Worm (Caenorhabditis elegans) whole organism, mixed stage, embryonic: ENCODE data around the gene mrps-34.
A peak's percentile ranks its signal among the peaks of the same experiment; 100 is the strongest.

ENCODE experiments used
- M03D4.4 ChIP-seq: sonication (generic microtip); optimal IDR thresholded peaks from 2 replicates; lab custom pipeline; 2017; ENCODE audit warnings: mild to moderate bottlenecking, missing genetic modification characterization, missing compliant biosample characterization
- bed-3 ChIP-seq: fragments of 200-800 bp; sonication (Bioruptor generic); optimal IDR thresholded peaks from 3 replicates; lab custom pipeline; 2018; ENCODE audit warnings: mild to moderate bottlenecking, missing genetic modification characterization, moderate library complexity, missing compliant biosample characterization
- blmp-1 ChIP-seq: fragments of 150-350 bp; optimal IDR thresholded peaks from 2 replicates; lab custom pipeline; 2014; ENCODE audit warnings: missing biosample characterization, missing genetic modification characterization
- ceh-39 ChIP-seq: fragments of 150-350 bp; optimal IDR thresholded peaks from 2 replicates; lab custom pipeline; 2014; ENCODE audit warnings: missing biosample characterization, missing genetic modification characterization
- ceh-43 ChIP-seq: fragments of 200-800 bp; sonication (Bioruptor generic); optimal IDR thresholded peaks from 2 replicates; lab custom pipeline; 2018; ENCODE audit warnings: mild to moderate bottlenecking, missing genetic modification characterization, moderate library complexity, missing compliant biosample characterization
- ceh-83 ChIP-seq: fragments of 200-800 bp; sonication (Bioruptor generic); optimal IDR thresholded peaks from 2 replicates; lab custom pipeline; 2018; ENCODE audit warnings: mild to moderate bottlenecking, missing genetic modification characterization, missing compliant biosample characterization
- ces-1 ChIP-seq: fragments of 150-350 bp; optimal IDR thresholded peaks from 2 replicates; lab custom pipeline; 2014; ENCODE audit warnings: missing biosample characterization, missing genetic modification reagents, missing genetic modification characterization
- cnd-1 ChIP-seq: fragments of 200-800 bp; sonication (Bioruptor generic); optimal IDR thresholded peaks from 2 replicates; lab custom pipeline; 2018; ENCODE audit warnings: mild to moderate bottlenecking, missing genetic modification characterization, missing compliant biosample characterization
- drap-1 ChIP-seq: fragments of 200-800 bp; sonication (Bioruptor generic); optimal IDR thresholded peaks from 3 replicates; lab custom pipeline; 2018; ENCODE audit warnings: mild to moderate bottlenecking, missing genetic modification characterization, missing compliant biosample characterization
- flh-1 ChIP-seq: fragments of 200-800 bp; sonication (Bioruptor generic); optimal IDR thresholded peaks from 2 replicates; lab custom pipeline; 2018; ENCODE audit warnings: mild to moderate bottlenecking, missing genetic modification characterization, moderate library complexity, missing compliant biosample characterization
- ham-2 ChIP-seq: fragments of 200-800 bp; sonication (Bioruptor generic); optimal IDR thresholded peaks from 2 replicates; lab custom pipeline; 2018; ENCODE audit warnings: mild to moderate bottlenecking, missing genetic modification characterization, missing compliant biosample characterization
- hlh-1 ChIP-seq: fragments of 150-350 bp; optimal IDR thresholded peaks from 2 replicates; lab custom pipeline; 2014; ENCODE audit warnings: missing biosample characterization, missing genetic modification reagents, missing genetic modification characterization
- lin-32 ChIP-seq: fragments of 200-800 bp; sonication (Bioruptor generic); optimal IDR thresholded peaks from 2 replicates; lab custom pipeline; 2018; ENCODE audit warnings: mild to moderate bottlenecking, missing genetic modification characterization, missing compliant biosample characterization
- lsy-2 ChIP-seq: fragments of 150-350 bp; optimal IDR thresholded peaks from 2 replicates; lab custom pipeline; 2014; ENCODE audit warnings: missing biosample characterization, missing genetic modification characterization
- mep-1 ChIP-seq: fragments of 150-350 bp; optimal IDR thresholded peaks from 2 replicates; lab custom pipeline; 2017; ENCODE audit warnings: missing biosample characterization, missing genetic modification reagents, missing genetic modification characterization, inconsistent platforms
- mls-2 ChIP-seq: sonication (generic microtip); optimal IDR thresholded peaks from 2 replicates; lab custom pipeline; 2016; ENCODE audit warnings: mild to moderate bottlenecking, missing genetic modification characterization, moderate library complexity, missing compliant biosample characterization
- nhr-12 ChIP-seq: fragments of 150-350 bp; optimal IDR thresholded peaks from 2 replicates; lab custom pipeline; 2014; ENCODE audit warnings: missing biosample characterization, missing genetic modification characterization
- nhr-2 ChIP-seq: fragments of 150-350 bp; optimal IDR thresholded peaks from 2 replicates; lab custom pipeline; 2014; ENCODE audit warnings: missing biosample characterization, missing genetic modification characterization
- nhr-237 ChIP-seq: fragments of 150-350 bp; optimal IDR thresholded peaks from 2 replicates; lab custom pipeline; 2014; ENCODE audit warnings: missing biosample characterization, missing genetic modification characterization
- nhr-28 ChIP-seq: fragments of 150-350 bp; optimal IDR thresholded peaks from 2 replicates; lab custom pipeline; 2014; ENCODE audit warnings: missing biosample characterization, missing genetic modification characterization
- nhr-76 ChIP-seq: sonication (generic microtip); optimal IDR thresholded peaks from 2 replicates; lab custom pipeline; 2017; ENCODE audit warnings: missing biosample characterization, missing genetic modification characterization
- pha-4 ChIP-seq: fragments of 150-350 bp; optimal IDR thresholded peaks from 2 replicates; lab custom pipeline; 2018; ENCODE audit warnings: missing biosample characterization, missing genetic modification reagents, missing genetic modification characterization
- sem-2 ChIP-seq: fragments of 200-800 bp; sonication (Bioruptor generic); optimal IDR thresholded peaks from 2 replicates; lab custom pipeline; 2018; ENCODE audit warnings: mild to moderate bottlenecking, missing genetic modification characterization, missing compliant biosample characterization
- sptf-1 ChIP-seq: sonication (generic microtip); optimal IDR thresholded peaks from 2 replicates; lab custom pipeline; 2017; ENCODE audit warnings: mild to moderate bottlenecking, missing genetic modification characterization, moderate library complexity, missing compliant biosample characterization
- tbx-8 ChIP-seq: fragments of 200-800 bp; sonication (Bioruptor generic); optimal IDR thresholded peaks from 2 replicates; lab custom pipeline; 2018; ENCODE audit warnings: mild to moderate bottlenecking, missing genetic modification characterization, moderate library complexity, missing compliant biosample characterization
- unc-120 ChIP-seq: sonication (generic microtip); optimal IDR thresholded peaks from 2 replicates; lab custom pipeline; 2017; ENCODE audit warnings: missing genetic modification characterization, missing compliant biosample characterization; ENCODE audit not compliant: poor library complexity, severe bottlenecking
- unc-39 ChIP-seq: fragments of 150-350 bp; optimal IDR thresholded peaks from 2 replicates; lab custom pipeline; 2014; ENCODE audit warnings: missing biosample characterization, missing genetic modification characterization
- unc-62 ChIP-seq: fragments of 150-350 bp; optimal IDR thresholded peaks from 2 replicates; lab custom pipeline; 2014; ENCODE audit warnings: missing biosample characterization, missing genetic modification reagents, missing genetic modification characterization
- zip-8 ChIP-seq: fragments of 150-350 bp; optimal IDR thresholded peaks from 2 replicates; lab custom pipeline; 2014; ENCODE audit warnings: missing biosample characterization, missing genetic modification characterization
- ztf-11 ChIP-seq: fragments of 150-350 bp; optimal IDR thresholded peaks from 2 replicates; lab custom pipeline; 2014; ENCODE audit warnings: missing biosample characterization, missing genetic modification characterization

Gene mrps-34

DNA sequence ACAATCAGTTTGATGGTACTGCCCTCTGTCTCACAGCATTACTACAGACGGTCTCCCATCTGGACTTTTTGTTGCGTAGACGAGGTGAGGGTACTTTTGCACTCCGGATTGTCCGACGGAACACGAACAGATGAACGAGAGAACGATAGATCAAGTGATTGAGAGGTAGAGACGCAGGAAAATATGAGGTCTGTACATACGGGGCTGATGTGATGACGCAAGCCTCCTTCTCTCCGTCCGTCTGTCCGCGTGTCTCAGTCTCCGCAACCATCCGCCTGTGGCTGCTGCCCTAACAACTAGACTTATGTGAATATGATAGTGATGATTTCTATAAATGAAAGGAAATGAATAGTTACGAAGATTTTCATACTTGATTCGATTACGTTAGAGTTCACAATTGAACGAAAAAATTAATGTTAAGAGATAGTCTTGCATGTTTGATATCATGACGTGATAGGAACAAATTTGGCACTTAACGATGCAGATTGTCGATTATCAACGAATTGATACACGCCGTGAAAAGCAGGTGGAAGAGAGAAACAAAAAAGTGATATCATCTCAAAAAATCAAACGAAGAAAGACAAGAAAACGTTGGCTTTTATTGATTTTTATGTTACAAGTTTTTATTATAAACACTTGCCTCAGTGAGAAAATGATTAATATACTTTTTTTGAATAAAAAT is 39.6 kb downstream of the mrps-34 start:
- TF ChIP-seq unc-120: no peak
- no peak for TF ChIP-seq nhr-12 (tag; lab: Kevin White, UChicago)
- TF ChIP-seq ceh-43: no peak
- TF ChIP-seq nhr-2 (tag; lab: Kevin White, UChicago): peak; percentile 91
- TF ChIP-seq ceh-39 (tag; lab: Kevin White, UChicago): peak; percentile 53
- TF ChIP-seq zip-8: peak; percentile 89
- TF ChIP-seq ztf-11 (tag; lab: Kevin White, UChicago): peak; percentile 43
- no peak for TF ChIP-seq unc-39 (tag; lab: Kevin White, UChicago)
- TF ChIP-seq lin-32 (GFP tag; lab: Kevin White, UChicago): no peak
- no peak for TF ChIP-seq nhr-28
- TF ChIP-seq mls-2 (tag; lab: Kevin White, UChicago): no peak
- no peak for TF ChIP-seq tbx-8 (GFP tag; lab: Kevin White, UChicago)
- peak; percentile 34 for TF ChIP-seq ham-2 (GFP tag; lab: Kevin White, UChicago)
- no peak for TF ChIP-seq nhr-76 (tag; lab: Kevin White, UChicago)
- TF ChIP-seq bed-3: no peak
- TF ChIP-seq cnd-1: peak; percentile 83
- no peak for TF ChIP-seq drap-1 (GFP tag; lab: Kevin White, UChicago)
- no peak for TF ChIP-seq flh-1 (GFP tag; lab: Kevin White, UChicago)
- peak; percentile 4 for TF ChIP-seq mep-1 (tag; lab: Kevin White, UChicago)
- peak; percentile 10 for TF ChIP-seq M03D4.4 (tag; lab: Kevin White, UChicago)
- peak; percentile 56 for TF ChIP-seq unc-62 (GFP tag; lab: Kevin White, UChicago)
- no peak for TF ChIP-seq blmp-1 (tag; lab: Kevin White, UChicago)
- TF ChIP-seq nhr-237 (tag; lab: Kevin White, UChicago): no peak
- no peak for TF ChIP-seq hlh-1
- peak; percentile 41 for TF ChIP-seq sptf-1 (tag; lab: Kevin White, UChicago)
- no peak for TF ChIP-seq sem-2 (GFP tag; lab: Kevin White, UChicago)
- peak; percentile 30 for TF ChIP-seq pha-4 (tag; lab: Kevin White, UChicago)
- TF ChIP-seq ceh-83 (GFP tag; lab: Kevin White, UChicago): no peak
- TF ChIP-seq lsy-2 (tag; lab: Kevin White, UChicago): no peak

DNA sequence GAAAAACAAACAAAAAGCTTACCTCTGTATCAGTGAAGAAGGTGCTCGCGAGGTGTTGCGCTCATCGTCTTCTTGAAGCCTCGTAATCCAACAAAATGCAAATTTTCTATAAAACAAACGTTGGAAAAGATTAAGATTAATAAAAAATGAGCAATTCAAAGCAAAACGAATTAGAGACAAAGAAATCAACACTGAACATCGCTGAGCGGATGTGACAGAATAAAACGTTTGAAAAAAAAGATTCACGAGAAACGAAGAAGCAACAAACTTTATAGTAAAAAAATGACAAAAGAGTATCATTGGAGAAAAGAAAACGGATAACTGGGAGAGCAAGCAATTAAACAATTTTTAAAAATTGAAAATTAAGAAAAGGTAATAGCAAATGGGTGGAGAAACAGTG is 43.3 kb downstream of the mrps-34 start, which contains the start of the genes C07G2.5 and atf-7:
Gene C07G2.5 (minus strand): TSS at position 101 of the 400 bp plus-strand sequence.
Gene atf-7 (minus strand): TSS at position 108 of the 400 bp plus-strand sequence.
- no peak for TF ChIP-seq ces-1 (GFP tag; lab: Kevin White, UChicago)

DNA sequence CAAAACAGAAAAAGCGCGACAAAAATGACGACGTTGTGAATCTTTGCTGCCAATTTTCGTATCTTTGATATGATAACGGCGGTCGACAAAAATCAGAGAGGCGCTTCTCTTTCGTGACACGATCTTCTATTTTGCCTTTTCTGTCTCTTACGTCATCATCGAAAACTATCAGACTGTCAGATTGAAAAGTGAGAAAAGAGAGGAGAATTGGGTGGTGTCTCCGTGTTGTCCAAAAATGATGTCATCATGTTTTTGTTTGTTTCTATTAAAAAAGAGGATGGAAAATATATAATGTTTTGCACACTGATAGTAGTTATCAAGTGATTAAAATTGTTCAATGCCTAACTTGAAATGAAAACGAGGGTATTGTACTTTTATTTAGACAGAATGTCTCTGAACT is 46.2 kb downstream of the mrps-34 start:
- no peak for TF ChIP-seq sem-2 (GFP tag; lab: Kevin White, UChicago)
- peak; percentile 29 for TF ChIP-seq zip-8
- TF ChIP-seq, all 35 proteins: peak for 1

DNA sequence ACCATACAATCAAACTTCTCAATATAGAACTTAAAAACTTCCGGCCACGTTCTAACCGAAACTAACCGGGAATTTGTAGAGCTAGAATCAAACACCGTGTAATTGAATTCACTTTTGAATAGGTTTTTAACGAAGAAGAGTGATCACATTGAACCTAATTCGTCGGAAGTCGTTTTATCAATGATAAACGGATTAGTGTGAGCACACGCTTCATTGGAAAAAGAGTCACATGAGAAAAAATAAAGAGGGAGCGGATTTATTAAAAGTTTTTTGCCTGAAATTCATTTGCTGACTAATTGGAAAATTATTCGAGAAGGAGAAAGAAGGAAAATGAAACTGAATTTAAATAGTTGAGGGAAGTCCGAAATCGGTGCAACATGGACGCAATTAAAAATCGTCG is 46.6 kb downstream of the mrps-34 start:
- no peak for TF ChIP-seq M03D4.4 (tag; lab: Kevin White, UChicago)
- TF ChIP-seq unc-62 (GFP tag; lab: Kevin White, UChicago): no peak
- no peak for TF ChIP-seq zip-8
- TF ChIP-seq ces-1 (GFP tag; lab: Kevin White, UChicago): no peak
- no peak for TF ChIP-seq flh-1 (GFP tag; lab: Kevin White, UChicago)
- no peak for TF ChIP-seq lsy-2 (tag; lab: Kevin White, UChicago)

DNA sequence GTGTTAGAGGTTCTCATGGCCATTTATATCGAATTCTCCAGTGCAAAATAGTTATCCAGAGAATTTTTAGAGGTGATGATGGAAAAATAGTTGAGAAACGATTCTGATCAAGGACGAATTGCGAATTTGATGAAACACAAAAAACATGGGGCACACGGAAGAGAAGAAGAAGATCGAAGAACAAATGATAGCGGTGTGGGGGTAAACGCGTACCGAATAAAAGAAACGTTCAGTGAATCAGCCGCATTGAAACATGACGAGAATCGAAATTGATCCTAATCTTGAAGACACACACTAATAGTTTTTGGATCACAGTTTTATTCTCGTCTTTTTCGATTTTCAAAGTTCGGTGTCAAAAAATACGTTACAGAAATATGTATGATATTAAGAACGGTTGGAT is 47.0 kb downstream of the mrps-34 start:
- TF ChIP-seq lsy-2 (tag; lab: Kevin White, UChicago) (no peak), nhr-28 (no peak), cnd-1 (no peak), pha-4 (tag; lab: Kevin White, UChicago) (no peak), ham-2 (GFP tag; lab: Kevin White, UChicago) (no peak)
